Fruit fly (Drosophila melanogaster) Kc167 (cell line): ENCODE results near the gene cv.

ENCODE experiments used
- Myc ChIP-seq: fragments of >200 bp; optimal IDR thresholded peaks from 2 replicates; lab custom pipeline; 2017; ENCODE audit warnings: missing external identifiers
- Sin3A ChIP-seq: fragments of >200 bp; optimal IDR thresholded peaks from 2 replicates; lab custom pipeline; 2018; ENCODE audit warnings: missing external identifiers
- h ChIP-seq: fragments of >200 bp; optimal IDR thresholded peaks from 3 replicates; lab custom pipeline; 2018; ENCODE audit warnings: missing external identifiers
- insv ChIP-seq: fragments of >200 bp; optimal IDR thresholded peaks from 3 replicates; lab custom pipeline; 2018; ENCODE audit warnings: missing external identifiers
- psq ChIP-seq: fragments of >200 bp; optimal IDR thresholded peaks from 2 replicates; lab custom pipeline; 2017; ENCODE audit warnings: missing external identifiers
- ttk ChIP-seq: sonication (Bioruptor generic); optimal IDR thresholded peaks from 2 replicates; lab custom pipeline; 2017; ENCODE audit warnings: missing external identifiers

Gene cv

DNA sequence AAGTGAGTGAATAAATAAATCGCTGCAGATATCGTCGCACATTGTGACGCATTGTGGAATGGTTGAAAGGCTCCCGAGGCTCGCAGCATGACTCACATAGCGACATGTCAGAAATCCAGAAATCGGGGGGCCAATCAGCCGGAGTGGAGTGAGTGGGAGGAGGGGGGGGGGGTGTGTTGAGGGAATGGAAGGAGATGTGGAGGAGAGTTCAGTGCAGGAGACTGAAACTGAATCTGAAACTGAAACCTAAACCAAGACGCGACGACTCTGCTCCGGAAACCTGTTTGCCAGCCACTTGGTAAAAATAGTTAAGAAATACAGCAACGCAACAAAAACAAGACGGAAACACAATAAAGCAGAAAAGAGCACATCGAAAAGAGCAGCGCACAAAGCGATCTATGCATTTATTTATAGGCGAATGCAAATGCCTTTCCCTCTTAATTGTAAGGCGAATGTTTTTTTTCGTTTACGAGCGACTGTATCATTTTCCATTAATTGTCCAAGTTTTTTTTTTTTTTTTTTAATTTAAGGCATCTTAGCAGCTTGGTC is 34.4 kb downstream of the cv start:
- TF ChIP-seq ttk (no peak), insv (lab: Kevin White, UChicago) (no peak), psq (no peak), Myc (lab: Kevin White, UChicago) (no peak), h (lab: Kevin White, UChicago) (no peak), Sin3A (lab: Kevin White, UChicago) (no peak)

DNA sequence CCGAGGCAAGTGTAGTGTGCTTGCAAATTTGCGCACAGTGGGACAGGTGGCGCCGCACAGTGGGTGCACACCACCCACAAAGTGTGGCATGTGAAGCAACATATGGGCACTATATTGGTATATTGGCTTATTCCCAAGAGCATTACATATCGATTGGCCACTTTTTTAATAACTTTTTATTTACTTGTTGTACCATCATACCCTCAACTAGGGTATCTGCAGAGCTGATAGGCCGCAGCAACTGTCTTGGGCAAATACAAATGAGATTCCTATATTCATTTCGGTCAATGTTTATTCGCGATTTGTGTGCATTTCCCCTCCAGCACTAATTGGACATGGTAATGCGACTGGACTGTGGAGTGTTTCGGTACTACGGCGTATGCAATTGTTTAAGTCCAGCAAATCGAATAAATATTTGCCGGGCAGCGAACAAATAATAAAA is 35.0 kb downstream of the cv start:
- TF ChIP-seq psq = no peak
- TF ChIP-seq ttk = no peak
- TF ChIP-seq h (lab: Kevin White, UChicago) = no peak
- TF ChIP-seq Myc (lab: Kevin White, UChicago) = no peak
- no peak for TF ChIP-seq Sin3A (lab: Kevin White, UChicago)
- no peak for TF ChIP-seq insv (lab: Kevin White, UChicago)

- no peak for TF ChIP-seq Sin3A (lab: Kevin White, UChicago)
These were observed 42.6 kb downstream of the cv start, which contains the start of gene CG15773 for dm6 chrX:5732440-5732839. Gene CG15773 (plus strand): TSS chrX:5732740.

DNA sequence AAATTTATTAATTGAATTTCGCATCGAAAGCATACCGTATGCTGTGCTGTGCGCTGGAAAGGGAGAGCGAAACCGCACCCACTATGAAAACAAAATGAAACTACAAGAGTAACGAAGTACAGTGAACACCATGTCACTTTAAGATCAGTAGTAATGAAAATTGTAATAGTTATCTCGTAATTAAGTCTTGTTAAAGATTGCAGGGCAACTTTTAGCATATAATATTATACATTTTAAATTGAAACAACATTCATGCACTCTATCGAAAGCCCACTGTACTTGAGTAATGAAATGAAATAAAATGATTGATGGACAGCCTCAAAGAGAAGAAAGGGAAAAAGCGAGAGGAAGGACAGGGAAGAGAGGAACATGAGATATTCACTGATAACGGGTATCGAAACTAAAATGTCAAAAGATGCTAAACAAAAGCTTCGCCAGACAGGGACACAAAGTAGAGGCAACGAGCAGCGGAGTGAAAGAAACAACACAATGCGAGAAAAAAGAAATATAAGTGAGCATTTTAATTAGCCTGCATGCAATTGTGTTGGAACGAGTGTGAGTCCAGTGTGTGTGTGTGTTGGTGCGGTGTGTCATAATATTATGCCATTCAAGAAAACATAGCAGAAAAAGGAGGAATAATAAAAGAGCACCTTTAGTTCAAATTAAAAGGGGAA is 45.6 kb downstream of the cv start:
- TF ChIP-seq Myc (lab: Kevin White, UChicago) (no peak), insv (lab: Kevin White, UChicago) (no peak), Sin3A (lab: Kevin White, UChicago) (no peak), h (lab: Kevin White, UChicago) (no peak), ttk (no peak), psq (no peak)

DNA sequence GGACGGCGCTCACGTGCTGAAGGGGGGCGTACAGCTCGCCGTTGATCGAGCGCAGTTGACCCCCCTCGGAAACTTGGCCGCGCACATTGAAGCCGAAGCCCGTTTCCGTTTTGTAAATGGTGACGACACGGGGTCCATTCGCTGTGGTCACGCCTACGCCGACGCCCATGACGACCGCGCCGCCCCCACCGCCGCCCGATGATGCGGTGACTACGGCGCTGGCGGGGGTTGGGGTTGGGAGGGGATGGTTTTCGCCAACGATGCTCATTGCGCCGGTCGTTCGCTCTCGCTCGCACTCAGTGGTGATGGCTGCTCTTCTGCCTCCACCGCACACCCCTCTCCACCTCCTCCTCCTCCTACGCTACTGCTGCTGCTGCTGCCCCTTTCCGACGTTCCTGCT is 47.4 kb downstream of the cv start:
- no peak for TF ChIP-seq h (lab: Kevin White, UChicago)
- no peak for TF ChIP-seq Myc (lab: Kevin White, UChicago)
- no peak for TF ChIP-seq ttk
- TF ChIP-seq psq = no peak
- no peak for TF ChIP-seq Sin3A (lab: Kevin White, UChicago)
- TF ChIP-seq insv (lab: Kevin White, UChicago) = no peak

dm6 chrX:5737676-5738220 is 47.9 kb downstream of the cv start, which contains the start of gene Snx27:
Gene Snx27 (minus strand): TSS chrX:5738031.
- TF ChIP-seq psq = no peak
- TF ChIP-seq insv (lab: Kevin White, UChicago) = no peak
- TF ChIP-seq Myc (lab: Kevin White, UChicago) = no peak
- TF ChIP-seq ttk = no peak
- TF ChIP-seq h (lab: Kevin White, UChicago) = no peak
- TF ChIP-seq Sin3A (lab: Kevin White, UChicago) = no peak

DNA sequence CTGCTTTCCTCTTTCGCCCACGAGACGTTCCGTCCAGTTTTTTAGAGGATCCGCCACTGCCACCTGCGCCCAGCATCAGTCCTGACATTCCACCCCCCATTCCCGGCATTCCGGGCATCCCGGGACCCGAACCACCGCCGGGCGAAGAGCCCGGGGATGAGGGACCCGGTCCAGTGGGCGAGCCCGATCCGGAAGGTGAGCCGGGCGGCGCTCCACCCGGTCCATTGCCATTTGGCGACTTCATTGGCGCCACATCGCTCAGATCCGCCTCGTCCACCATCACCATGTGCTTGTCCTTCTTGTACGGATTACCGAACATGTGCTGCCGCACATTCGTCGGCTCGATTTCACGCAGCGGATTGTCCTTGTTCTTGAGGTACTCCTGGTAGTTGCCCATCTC is 51.8 kb downstream of the cv start:
- TF ChIP-seq Sin3A (lab: Kevin White, UChicago) (no peak), insv (lab: Kevin White, UChicago) (no peak), h (lab: Kevin White, UChicago) (no peak), psq (no peak), Myc (lab: Kevin White, UChicago) (no peak), ttk (no peak)
